Worm (Caenorhabditis elegans): Measurements from ENCODE around the gene F54B8.1.

F54B8.1 gene

DNA sequence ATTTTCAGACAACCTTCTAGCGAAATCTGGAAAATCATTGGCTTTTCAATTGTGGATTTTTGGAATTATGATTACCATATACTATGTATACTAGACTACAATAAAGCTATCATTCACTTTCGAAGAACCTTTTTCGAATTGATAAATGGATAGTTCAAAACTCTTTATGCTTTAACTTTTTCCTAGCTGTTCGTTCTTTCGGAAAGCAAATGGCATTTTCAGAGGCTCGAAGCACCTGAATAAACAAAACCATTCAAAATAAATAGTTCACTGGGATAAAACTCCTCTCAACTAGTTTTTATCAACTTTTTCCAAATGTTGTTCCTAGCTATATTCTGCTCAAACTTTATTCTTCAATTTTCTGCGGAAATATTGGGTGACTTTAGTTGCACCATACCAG, 29.5 kb upstream of the F54B8.1 start, which contains the start of gene T26E4.2:
TSS of gene T26E4.2 (plus strand) at position 301 of the 400 bp plus-strand sequence.
- no peak for TF ChIP-seq elt-2 (tag; optimal IDR thresholded peaks at IDR 0.05)
- TF ChIP-seq pha-4 (tag; optimal IDR thresholded peaks at IDR 0.05): no peak

DNA sequence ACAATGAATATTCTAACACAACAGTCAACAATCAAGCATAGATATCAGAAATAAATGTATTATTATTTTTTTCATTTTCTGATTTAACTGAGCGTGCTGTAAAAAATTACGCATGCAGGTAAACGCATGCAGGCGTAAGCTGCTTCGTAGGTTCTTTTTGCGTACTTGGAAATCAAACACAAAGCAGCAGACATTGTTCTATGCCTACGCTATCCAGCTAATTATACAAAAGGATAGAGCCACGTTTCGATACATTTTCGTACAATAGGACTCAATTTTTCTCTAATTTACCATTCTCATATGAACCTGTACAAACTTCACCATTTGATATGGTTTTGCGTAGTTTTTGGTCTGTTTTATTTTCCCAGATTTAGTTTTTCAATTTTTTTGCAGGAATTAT, 28.1 kb upstream of the F54B8.1 start, which contains the start of gene T26E4.3:
TSS of gene T26E4.3 (plus strand) at position 301 of the 400 bp plus-strand sequence.
- TF ChIP-seq fos-1 (tag; optimal IDR thresholded peaks at IDR 0.05) (no peak), nhr-25 (tag; optimal IDR thresholded peaks at IDR 0.05) (no peak), eor-1 (tag; optimal IDR thresholded peaks at IDR 0.05) (no peak), jun-1 (tag; optimal IDR thresholded peaks at IDR 0.05) (no peak), snpc-4 (tag; optimal IDR thresholded peaks at IDR 0.05) (no peak), ceh-16 (tag; optimal IDR thresholded peaks at IDR 0.05) (no peak), unc-62 (GFP tag; optimal IDR thresholded peaks at IDR 0.05) (no peak), elt-2 (tag; optimal IDR thresholded peaks at IDR 0.05) (no peak), nfya-1 (tag; optimal IDR thresholded peaks at IDR 0.05; ENCODE audit: insufficient read depth) (no peak), elt-3 (tag; optimal IDR thresholded peaks at IDR 0.05) (no peak), nhr-23 (tag; optimal IDR thresholded peaks at IDR 0.05) (no peak), hmg-11 (tag; optimal IDR thresholded peaks at IDR 0.05) (no peak), nhr-77 (tag; optimal IDR thresholded peaks at IDR 0.05) (no peak)

DNA sequence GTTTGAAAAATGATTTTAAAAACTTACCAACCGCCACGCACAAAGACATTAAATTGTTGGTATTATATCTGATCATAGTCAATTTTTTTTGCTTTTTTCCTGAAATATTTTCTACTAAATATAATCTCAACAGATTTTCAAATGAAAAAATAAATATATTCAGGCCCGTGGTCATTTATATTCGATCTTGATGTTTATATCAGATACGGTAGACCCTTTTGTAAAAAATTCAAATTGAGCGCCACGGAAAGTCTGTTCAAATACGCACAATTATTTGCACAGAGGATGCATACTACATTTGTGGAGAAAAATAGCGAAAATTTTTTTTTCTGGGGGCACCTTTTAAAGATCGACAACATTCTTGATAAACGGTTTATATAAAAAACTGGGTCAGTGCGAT, 18.1 kb upstream of the F54B8.1 start, which contains the start of gene T26E4.4:
TSS of gene T26E4.4 (minus strand) at position 101 of the 400 bp plus-strand sequence.
- TF ChIP-seq egl-5 (tag; optimal IDR thresholded peaks at IDR 0.05) (no peak), ceh-28 (tag; optimal IDR thresholded peaks at IDR 0.05) (no peak), skn-1 (tag; optimal IDR thresholded peaks at IDR 0.05) (no peak), fkh-2 (tag; optimal IDR thresholded peaks at IDR 0.05) (no peak), jun-1 (tag; optimal IDR thresholded peaks at IDR 0.05) (no peak), mml-1 (tag; optimal IDR thresholded peaks at IDR 0.05) (no peak), nhr-11 (tag; optimal IDR thresholded peaks at IDR 0.05) (no peak), ceh-16 (tag; optimal IDR thresholded peaks at IDR 0.05) (no peak), nhr-43 (tag; optimal IDR thresholded peaks at IDR 0.05; ENCODE audit: poor library complexity, severe bottlenecking) (no peak), unc-39 (tag; optimal IDR thresholded peaks at IDR 0.05) (no peak)

- TF ChIP-seq snpc-4 (tag; optimal IDR thresholded peaks at IDR 0.05) (no peak), elt-3 (tag; optimal IDR thresholded peaks at IDR 0.05) (no peak), ztf-4 (tag; optimal IDR thresholded peaks at IDR 0.05) (no peak), ztf-11 (tag; optimal IDR thresholded peaks at IDR 0.05) (no peak), pqm-1 (tag; optimal IDR thresholded peaks at IDR 0.05) (no peak), zag-1 (tag; optimal IDR thresholded peaks at IDR 0.05) (no peak), nhr-77 (tag; optimal IDR thresholded peaks at IDR 0.05) (no peak), nhr-11 (tag; optimal IDR thresholded peaks at IDR 0.05) (no peak), tbx-2 (tag; optimal IDR thresholded peaks at IDR 0.05) (no peak), egl-5 (tag; optimal IDR thresholded peaks at IDR 0.05) (no peak), ceh-82 (tag; optimal IDR thresholded peaks at IDR 0.05) (no peak), nhr-76 (tag; optimal IDR thresholded peaks at IDR 0.05) (no peak), skn-1 (tag; optimal IDR thresholded peaks at IDR 0.05) (no peak), lin-39 (tag; optimal IDR thresholded peaks at IDR 0.05) (no peak), nhr-43 (tag; optimal IDR thresholded peaks at IDR 0.05; ENCODE audit: poor library complexity, severe bottlenecking) (no peak)
Measured at ce11 chrV:15793270-15793669, 17.3 kb upstream of the F54B8.1 start, which contains the start of gene T26E4.7. Gene T26E4.7 (plus strand): TSS chrV:15793570.

ce11 chrV:15796087-15796486, 14.5 kb upstream of the F54B8.1 start, which contains the start of gene nhr-223:
Gene nhr-223 (plus strand): TSS chrV:15796387.
- no peak for TF ChIP-seq mdl-1 (tag; optimal IDR thresholded peaks at IDR 0.05)
- no peak for TF ChIP-seq nhr-77 (tag; optimal IDR thresholded peaks at IDR 0.05)
- no peak for TF ChIP-seq nhr-12 (tag; optimal IDR thresholded peaks at IDR 0.05)
- no peak for TF ChIP-seq ztf-11 (tag; optimal IDR thresholded peaks at IDR 0.05)
- no peak for TF ChIP-seq elt-3 (tag; optimal IDR thresholded peaks at IDR 0.05)
- TF ChIP-seq ceh-9 (tag; optimal IDR thresholded peaks at IDR 0.05): no peak
- no peak for TF ChIP-seq unc-62 (GFP tag; optimal IDR thresholded peaks at IDR 0.05)

Data from whole organism, L3 larva.